Fruit fly (Drosophila melanogaster) whole organism, embryonic: ENCODE measurements around the gene CG43156.
A peak's percentile ranks its signal among the peaks of the same experiment; 100 is the strongest.

ENCODE experiments used
- Awh ChIP-seq: fragments of 200-800 bp; sonication (Bioruptor generic); IDR thresholded peaks from 2 replicates; pipeline ENCODE4, ENCODE4 v1.3.6; 2022; ENCODE audit warnings: missing biosample characterization, missing genetic modification characterization
- CG10267 ChIP-seq: fragments of 200-800 bp; sonication (Bioruptor generic); optimal IDR thresholded peaks from 2 replicates; lab custom pipeline; 2018; ENCODE audit warnings: missing biosample characterization, mild to moderate bottlenecking, missing genetic modification characterization, moderate library complexity
- CG12659 ChIP-seq: fragments of 200-800 bp; sonication (Bioruptor generic); optimal IDR thresholded peaks from 3 replicates; lab custom pipeline; 2017; ENCODE audit warnings: mild to moderate bottlenecking, missing biosample characterization, missing genetic modification reagents, missing genetic modification characterization
- CG14710 ChIP-seq: fragments of 200-800 bp; sonication (Bioruptor generic); optimal IDR thresholded peaks from 3 replicates; lab custom pipeline; 2019; ENCODE audit warnings: missing biosample characterization, mild to moderate bottlenecking, missing genetic modification characterization, moderate library complexity
- CG15011 ChIP-seq: fragments of 200-800 bp; sonication (Bioruptor generic); optimal IDR thresholded peaks from 3 replicates; lab custom pipeline; 2018; ENCODE audit warnings: missing biosample characterization, mild to moderate bottlenecking, missing genetic modification characterization
- CG15514 ChIP-seq: fragments of 200-800 bp; sonication (Bioruptor generic); optimal IDR thresholded peaks from 3 replicates; lab custom pipeline; 2017; ENCODE audit warnings: missing biosample characterization, missing genetic modification characterization, mild to moderate bottlenecking, moderate library complexity, missing genetic modification reagents
- CG16813 ChIP-seq: fragments of 200-800 bp; sonication (Bioruptor generic); IDR thresholded peaks from 3 replicates; pipeline ENCODE4 v1.3.6; 2022; ENCODE audit warnings: missing biosample characterization, missing genetic modification characterization; ENCODE audit not compliant: partially characterized antibody
- CG17385 ChIP-seq: fragments of 200-800 bp; sonication (Bioruptor generic); optimal IDR thresholded peaks from 3 replicates; lab custom pipeline; 2018; ENCODE audit warnings: missing biosample characterization, mild to moderate bottlenecking, missing genetic modification characterization
- CG18476 ChIP-seq: fragments of 200-800 bp; sonication (Bioruptor generic); optimal IDR thresholded peaks from 2 replicates; lab custom pipeline; 2016; ENCODE audit warnings: missing biosample characterization, mild to moderate bottlenecking, missing genetic modification characterization
- CG2116 ChIP-seq: fragments of 200-800 bp; sonication (Bioruptor generic); optimal IDR thresholded peaks from 3 replicates; lab custom pipeline; 2018; ENCODE audit warnings: missing biosample characterization, mild to moderate bottlenecking, missing genetic modification characterization
- CG31224 ChIP-seq: fragments of 200-800 bp; sonication (Bioruptor generic); IDR thresholded peaks from 2 replicates; pipeline ENCODE4 v1.3.6; 2022; ENCODE audit warnings: missing biosample characterization, missing genetic modification characterization
- CG32532 ChIP-seq: fragments of 200-800 bp; sonication (Bioruptor generic); IDR thresholded peaks from 2 replicates; pipeline ENCODE4 v1.3.6; 2022; ENCODE audit warnings: missing biosample characterization, missing genetic modification characterization
- CG34224 ChIP-seq: fragments of 200-800 bp; sonication (Bioruptor generic); IDR thresholded peaks from 3 replicates; pipeline ENCODE4 v1.3.6; 2022; ENCODE audit warnings: missing biosample characterization, missing genetic modification characterization; ENCODE audit not compliant: partially characterized antibody
- CG34422 ChIP-seq: fragments of 200-800 bp; sonication (Bioruptor generic); IDR thresholded peaks from 3 replicates; pipeline ENCODE4 v1.3.6; 2022; ENCODE audit warnings: missing biosample characterization, missing genetic modification characterization
- CG3847 ChIP-seq: fragments of 200-800 bp; sonication (Bioruptor generic); IDR thresholded peaks from 2 replicates; pipeline ENCODE4 v1.3.6; 2022; ENCODE audit warnings: missing biosample characterization, missing genetic modification characterization
- CG7987 ChIP-seq: fragments of 200-800 bp; sonication (Bioruptor generic); optimal IDR thresholded peaks from 2 replicates; lab custom pipeline; 2018; ENCODE audit warnings: missing biosample characterization, mild to moderate bottlenecking, missing genetic modification characterization, moderate library complexity
- CG9797 ChIP-seq: fragments of 200-800 bp; sonication (Bioruptor generic); optimal IDR thresholded peaks from 3 replicates; lab custom pipeline; 2018; ENCODE audit warnings: missing biosample characterization, mild to moderate bottlenecking, missing genetic modification characterization
- CG9932 ChIP-seq: fragments of 200-800 bp; sonication (Bioruptor generic); IDR thresholded peaks from 2 replicates; pipeline ENCODE4 v1.3.6; 2022; ENCODE audit warnings: missing biosample characterization, missing genetic modification characterization
- CoRest ChIP-seq: fragments of 200-800 bp; sonication (Bioruptor generic); optimal IDR thresholded peaks from 3 replicates; lab custom pipeline; 2018; ENCODE audit warnings: missing biosample characterization, mild to moderate bottlenecking, missing genetic modification characterization, moderate library complexity
- CrebB ChIP-seq: fragments of 200-800 bp; sonication (Bioruptor generic); optimal IDR thresholded peaks from 3 replicates; lab custom pipeline; 2018; ENCODE audit warnings: missing biosample characterization, mild to moderate bottlenecking, missing genetic modification characterization
- D19B ChIP-seq: fragments of 200-800 bp; sonication (Bioruptor generic); optimal IDR thresholded peaks from 2 replicates; lab custom pipeline; 2017; ENCODE audit warnings: missing biosample characterization, mild to moderate bottlenecking, missing genetic modification characterization
- Dp ChIP-seq: fragments of 200-800 bp; sonication (Bioruptor generic); optimal IDR thresholded peaks from 2 replicates; lab custom pipeline; 2018; ENCODE audit warnings: missing biosample characterization, mild to moderate bottlenecking, missing genetic modification characterization, moderate library complexity
- Dref ChIP-seq: fragments of 200-800 bp; sonication (Bioruptor generic); IDR thresholded peaks from 2 replicates; pipeline ENCODE4 v1.3.6; 2022; ENCODE audit warnings: missing biosample characterization, missing genetic modification characterization
- E2f2 ChIP-seq: fragments of 200-800 bp; sonication (Bioruptor generic); IDR thresholded peaks from 2 replicates; pipeline ENCODE4 v1.3.6; 2022; ENCODE audit warnings: missing biosample characterization, missing genetic modification characterization
- Ets97D ChIP-seq: fragments of 200-800 bp; sonication (Bioruptor generic); optimal IDR thresholded peaks from 3 replicates; lab custom pipeline; 2016; ENCODE audit warnings: missing biosample characterization, missing genetic modification characterization
- HmgZ ChIP-seq: fragments of 200-800 bp; sonication (Bioruptor generic); optimal IDR thresholded peaks from 2 replicates; lab custom pipeline; 2018; ENCODE audit warnings: missing biosample characterization, mild to moderate bottlenecking, missing genetic modification characterization
- Jarid2 ChIP-seq: fragments of 200-800 bp; sonication (Bioruptor generic); optimal IDR thresholded peaks from 3 replicates; lab custom pipeline; 2017; ENCODE audit warnings: mild to moderate bottlenecking, missing biosample characterization, missing genetic modification reagents, missing genetic modification characterization
- MESR4 ChIP-seq: fragments of 200-800 bp; sonication (Bioruptor generic); optimal IDR thresholded peaks from 2 replicates; lab custom pipeline; 2018; ENCODE audit warnings: missing biosample characterization, mild to moderate bottlenecking, missing genetic modification characterization, moderate library complexity
- Med ChIP-seq: fragments of 200-800 bp; sonication (Bioruptor generic); peaks from one replicate; lab custom pipeline; 2016; ENCODE audit warnings: missing biosample characterization, missing genetic modification characterization, mild to moderate bottlenecking, inconsistent platforms, moderate library complexity
- NFAT ChIP-seq: fragments of 200-800 bp; sonication (Bioruptor generic); IDR thresholded peaks from 2 replicates; pipeline ENCODE4 v1.3.6; 2022; ENCODE audit warnings: missing biosample characterization, missing genetic modification characterization
- Pdp1 ChIP-seq, 2 experiments: fragments of 200-800 bp; sonication (Bioruptor generic); optimal IDR thresholded peaks; 3 replicates each; lab custom pipeline; 2016; ENCODE audit warnings: missing biosample characterization in 2 of 2, missing genetic modification characterization in 2 of 2, mild to moderate bottlenecking in 1 of 2, moderate library complexity in 1 of 2
- Sox102F ChIP-seq: fragments of 200-800 bp; sonication (Bioruptor generic); optimal IDR thresholded peaks from 2 replicates; lab custom pipeline; 2018; ENCODE audit warnings: missing biosample characterization, mild to moderate bottlenecking, missing genetic modification characterization, moderate library complexity
- Sry-β ChIP-seq: fragments of 200-800 bp; sonication (Bioruptor generic); optimal IDR thresholded peaks from 2 replicates; lab custom pipeline; 2018; ENCODE audit warnings: missing biosample characterization, mild to moderate bottlenecking, missing genetic modification characterization, moderate library complexity
- Sry-δ ChIP-seq: fragments of 200-800 bp; sonication (Bioruptor generic); optimal IDR thresholded peaks from 2 replicates; lab custom pipeline; 2016; ENCODE audit warnings: missing biosample characterization, missing genetic modification characterization
- YL-1 ChIP-seq: fragments of 200-800 bp; sonication (Bioruptor generic); optimal IDR thresholded peaks from 3 replicates; lab custom pipeline; 2017; ENCODE audit warnings: missing biosample characterization, mild to moderate bottlenecking, missing genetic modification characterization
- bowl ChIP-seq: fragments of 200-800 bp; sonication (Bioruptor generic); IDR thresholded peaks from 2 replicates; pipeline ENCODE4 v1.3.6; 2022; ENCODE audit warnings: missing biosample characterization, missing genetic modification characterization
- chinmo ChIP-seq: fragments of 200-800 bp; sonication (Bioruptor generic); IDR thresholded peaks from 4 replicates; pipeline ENCODE4 v1.3.6; 2022; ENCODE audit warnings: missing biosample characterization, missing genetic modification characterization; ENCODE audit not compliant: partially characterized antibody
- ems ChIP-seq: fragments of 200-800 bp; sonication (Bioruptor generic); optimal IDR thresholded peaks from 3 replicates; lab custom pipeline; 2016; ENCODE audit warnings: missing biosample characterization, missing genetic modification characterization
- gfzf ChIP-seq: fragments of 200-800 bp; sonication (Bioruptor generic); optimal IDR thresholded peaks from 2 replicates; lab custom pipeline; 2016; ENCODE audit warnings: missing biosample characterization, mild to moderate bottlenecking, missing genetic modification characterization, moderate library complexity
- lov ChIP-seq, 2 experiments: fragments of 200-800 bp in 1 of 2; fragments of >200 bp in 1 of 2; sonication (Bioruptor generic) in 1 of 2; IDR thresholded peaks in 1 of 2; optimal IDR thresholded peaks in 1 of 2; 2 replicates in 1 of 2; 3 replicates in 1 of 2; pipeline versions ENCODE4 v1.3.6 to Lab custom; 2017 to 2022; ENCODE audit warnings: missing biosample characterization in 1 of 2, missing genetic modification characterization in 1 of 2
- p53 ChIP-seq: fragments of 200-800 bp; sonication (Bioruptor generic); optimal IDR thresholded peaks from 2 replicates; lab custom pipeline; 2016; ENCODE audit warnings: missing biosample characterization, missing genetic modification characterization
- phol ChIP-seq: fragments of 200-800 bp; sonication (Bioruptor generic); optimal IDR thresholded peaks from 3 replicates; lab custom pipeline; 2018; ENCODE audit warnings: missing biosample characterization, mild to moderate bottlenecking, missing genetic modification characterization, moderate library complexity
- sens ChIP-seq: fragments of 200-800 bp; sonication (Bioruptor generic); peaks from one replicate; lab custom pipeline; 2016; ENCODE audit warnings: missing biosample characterization, missing genetic modification characterization
- trem ChIP-seq: fragments of 200-800 bp; optimal IDR thresholded peaks from 3 replicates; lab custom pipeline; 2019; ENCODE audit warnings: missing biosample characterization, mild to moderate bottlenecking, missing genetic modification characterization, moderate library complexity
- twi ChIP-seq: fragments of 200-800 bp; optimal IDR thresholded peaks from 2 replicates; lab custom pipeline; 2019; ENCODE audit warnings: missing biosample characterization, mild to moderate bottlenecking, missing genetic modification characterization, moderate library complexity
- unc-4 ChIP-seq: fragments of 200-800 bp; sonication (Bioruptor generic); IDR thresholded peaks from 2 replicates; pipeline ENCODE4 v1.3.6; 2022; ENCODE audit warnings: missing biosample characterization, missing genetic modification characterization; ENCODE audit not compliant: partially characterized antibody
- wek ChIP-seq: fragments of 200-800 bp; sonication (Bioruptor generic); optimal IDR thresholded peaks from 3 replicates; lab custom pipeline; 2018; ENCODE audit warnings: missing biosample characterization, mild to moderate bottlenecking, missing genetic modification characterization, moderate library complexity
- zfh1 ChIP-seq: fragments of 200-800 bp; sonication (Bioruptor generic); IDR thresholded peaks from 3 replicates; pipeline ENCODE4 v1.3.6; 2022; ENCODE audit warnings: missing biosample characterization, missing genetic modification characterization

CG43156 gene

dm6 chrX:11891682-11892179 is 14.9 kb downstream of the CG43156 start, which contains the start of gene sicily (continued):
- TF ChIP-seq Ets97D (GFP tag; lab: Kevin White, UChicago) (peak; percentile 46), CG34224 (peak; percentile 54; the same call in 1 of the 3 replicates), phol (tag; lab: Kevin White, UChicago) (peak; percentile 19), Jarid2 (GFP tag; lab: Kevin White, UChicago) (no peak), twi (peak; percentile 41), ems (no peak), HmgZ (tag; lab: Kevin White, UChicago) (peak; percentile 32), trem (tag; lab: Kevin White, UChicago) (peak; percentile 34), unc-4 (peak; percentile 38; the same call in 1 of the 2 replicates), Sry-δ (GFP tag; lab: Kevin White, UChicago) (peak; percentile 42), CG34422 (peak; percentile 26; the same call in 1 of the 3 replicates), Sry-β (peak; percentile 29), Awh (GFP tag; lab: Robert Waterston, UW) (0 out of 2 replicates have a peak, but pooled peaks have one; percentile 30), CG15011 (GFP tag; lab: Kevin White, UChicago) (no peak), CG18476 (GFP tag; lab: Kevin White, UChicago) (no peak), MESR4 (peak; percentile 63), CG17385 (GFP tag; lab: Kevin White, UChicago) (peak; percentile 96), CG12659 (GFP tag; lab: Kevin White, UChicago) (no peak), CG15514 (GFP tag; lab: Kevin White, UChicago) (peak; percentile 62), CG32532 (GFP tag; lab: Robert Waterston, UW) (peak; percentile 23; the same call in 1 of the 2 replicates), E2f2 (peak; percentile 92), Pdp1 (GFP tag; optimal IDR thresholded peaks at IDR 0.05; lab: Kevin White, UChicago) (peak in 1 of 2 experiments; percentile 66), wek (GFP tag; lab: Kevin White, UChicago) (peak; percentile 100), CG9797 (GFP tag; lab: Kevin White, UChicago) (peak; percentile 25), Dref (GFP tag; lab: Robert Waterston, UW) (peak; percentile 45), CoRest (peak; percentile 4), CG9932 (GFP tag; lab: Robert Waterston, UW) (0 out of 2 replicates have a peak, but pooled peaks have one; percentile 23), CG14710 (tag; lab: Kevin White, UChicago) (peak; percentile 3), p53 (GFP tag; lab: Kevin White, UChicago) (no peak), Dp (GFP tag; lab: Kevin White, UChicago) (peak; percentile 85), sens (peak; percentile 65), CG10267 (tag; lab: Kevin White, UChicago) (peak; percentile 33), CG2116 (GFP tag; lab: Kevin White, UChicago) (peak; percentile 46), NFAT (GFP tag; lab: Robert Waterston, UW) (0 out of 2 replicates have a peak, but pooled peaks have one; percentile 8), chinmo (GFP tag; lab: Robert Waterston, UW) (0 out of 4 replicates have a peak, but pooled peaks have one; percentile 7), gfzf (peak; percentile 30), CG3847 (peak; percentile 35; the same call in 1 of the 2 replicates), zfh1 (GFP tag; lab: Robert Waterston, UW) (peak; percentile 34; the same call in 1 of the 3 replicates), CrebB (tag; lab: Kevin White, UChicago) (no peak), bowl (GFP tag; lab: Robert Waterston, UW) (no peak), CG16813 (peak; percentile 37; the same call in 1 of the 3 replicates), lov (optimal IDR thresholded peaks at IDR 0.05; lab: Kevin White, UChicago) (no peak), lov (GFP tag; IDR thresholded peaks at IDR 0.05; lab: Robert Waterston, UW) (no peak), Med (peak; percentile 80), D19B (GFP tag; lab: Kevin White, UChicago) (no peak), CG31224 (no peak), CG7987 (GFP tag; lab: Kevin White, UChicago) (peak; percentile 1), YL-1 (peak; percentile 12), Sox102F (GFP tag; lab: Kevin White, UChicago) (no peak)
